Worm (Caenorhabditis elegans): ENCODE data around the gene ckk-1.
A peak's percentile ranks its signal among the peaks of the same experiment; 100 is the strongest.

The ckk-1 gene

ce11 chrIII:5591668-5592149 lies 43.6 kb upstream of the ckk-1 start, which contains the start of the genes ddx-15 and ucr-1 (continued):
- no peak for TF ChIP-seq T26A5.8 (tag; optimal IDR thresholded peaks at IDR 0.05)
- no peak for TF ChIP-seq zfh-2 (GFP tag; conservative IDR thresholded peaks at IDR 0.05)
- no peak for TF ChIP-seq tbx-9 (tag; optimal IDR thresholded peaks at IDR 0.05; ENCODE audit: borderline replicate concordance)
- no peak for TF ChIP-seq lsy-27 (tag; optimal IDR thresholded peaks at IDR 0.05; ENCODE audit: borderline replicate concordance, insufficient read depth)
- no peak for TF ChIP-seq ztf-3 (GFP tag; optimal IDR thresholded peaks at IDR 0.05)
- TF ChIP-seq cebp-2 (GFP tag; IDR thresholded peaks at IDR 0.05): no peak
- TF ChIP-seq aptf-3 (GFP tag; IDR thresholded peaks at IDR 0.05): no peak
- TF ChIP-seq pha-4 (tag; optimal IDR thresholded peaks at IDR 0.05): no peak
- no peak for TF ChIP-seq sea-2 (GFP tag; IDR thresholded peaks at IDR 0.05)

- TF ChIP-seq Y56A3A.18 (GFP tag; IDR thresholded peaks at IDR 0.05) (0 out of 2 replicates have a peak, but pooled peaks have one; percentile 35), ama-1 (optimal IDR thresholded peaks at IDR 0.05) (peak; percentile 48), ama-1 (GFP tag; optimal IDR thresholded peaks at IDR 0.05) (no peak), hrde-1 (tag; optimal IDR thresholded peaks at IDR 0.05; ENCODE audit: borderline replicate concordance) (peak; percentile 38), hmg-1.2 (GFP tag; IDR thresholded peaks at IDR 0.05) (peak; percentile 33; the same call in 1 of the 2 replicates), ceh-58 (GFP tag; IDR thresholded peaks at IDR 0.05) (no peak), madf-3 (GFP tag; IDR thresholded peaks at IDR 0.05) (peak; percentile 52; the same call in 1 of the 2 replicates), bed-1 (GFP tag; IDR thresholded peaks at IDR 0.05) (no peak), dox-1 (GFP tag; IDR thresholded peaks at IDR 0.05) (0 out of 2 replicates have a peak, but pooled peaks have one; percentile 4)
Observed at ce11 chrIII:5594350-5594749, 40.9 kb upstream of the ckk-1 start.

DNA sequence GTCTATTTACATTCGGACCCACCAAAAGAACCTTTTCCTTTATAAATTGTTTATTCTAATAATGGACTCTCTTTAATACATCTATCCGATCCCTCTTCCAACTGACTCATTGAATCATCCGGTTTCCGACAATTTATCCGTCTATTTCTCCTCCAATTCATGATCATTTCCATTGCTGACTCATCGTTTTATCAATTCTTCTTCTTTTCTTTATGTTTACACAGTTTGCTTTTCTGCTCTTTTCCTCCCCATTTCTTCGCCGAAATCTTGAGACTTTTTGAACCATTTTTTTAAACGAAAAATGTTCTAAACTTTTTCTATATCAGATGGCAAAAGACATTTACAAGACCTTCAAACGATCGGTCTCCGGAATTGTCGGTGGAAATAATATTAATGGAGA lies 39.8 kb upstream of the ckk-1 start, which contains the start of gene ced-6:
TSS of gene ced-6 (plus strand) at position 327 of the 400 bp plus-strand sequence.
- TF ChIP-seq B0261.1 (tag; optimal IDR thresholded peaks at IDR 0.05): no peak
- no peak for TF ChIP-seq lag-1 (GFP tag; IDR thresholded peaks at IDR 0.05)
- TF ChIP-seq lir-1 (GFP tag; conservative IDR thresholded peaks at IDR 0.05): no peak
- no peak for TF ChIP-seq K12H6.12 (tag; optimal IDR thresholded peaks at IDR 0.05)
- TF ChIP-seq Y95B8A.8 (GFP tag; IDR thresholded peaks at IDR 0.05): no peak
- TF ChIP-seq madf-10 (tag; optimal IDR thresholded peaks at IDR 0.05): no peak

ce11 chrIII:5599958-5600357 lies 35.3 kb upstream of the ckk-1 start, which contains the start of gene wdr-37:
wdr-37 (minus strand) TSS chrIII:5600058.
- no peak for TF ChIP-seq nfyb-1 (GFP tag; IDR thresholded peaks at IDR 0.05)
- no peak for TF ChIP-seq sptf-2 (GFP tag; optimal IDR thresholded peaks at IDR 0.05)
- no peak for TF ChIP-seq ztf-28 (GFP tag; IDR thresholded peaks at IDR 0.05)
- no peak for TF ChIP-seq aptf-3 (GFP tag; IDR thresholded peaks at IDR 0.05)
- TF ChIP-seq hrde-1 (tag; optimal IDR thresholded peaks at IDR 0.05; ENCODE audit: borderline replicate concordance): no peak
- TF ChIP-seq ekl-4 (GFP tag; IDR thresholded peaks at IDR 0.05): no peak; the same call in 1 of the 2 replicates
- TF ChIP-seq rec-8 (tag; optimal IDR thresholded peaks at IDR 0.05): no peak
- no peak for TF ChIP-seq unc-62 (GFP tag; optimal IDR thresholded peaks at IDR 0.05)
- no peak for TF ChIP-seq nfya-2 (GFP tag; IDR thresholded peaks at IDR 0.05)
- TF ChIP-seq madf-8 (GFP tag; conservative IDR thresholded peaks at IDR 0.05): no peak
- TF ChIP-seq Y53G8AR.9 (GFP tag; conservative IDR thresholded peaks at IDR 0.05): no peak

DNA sequence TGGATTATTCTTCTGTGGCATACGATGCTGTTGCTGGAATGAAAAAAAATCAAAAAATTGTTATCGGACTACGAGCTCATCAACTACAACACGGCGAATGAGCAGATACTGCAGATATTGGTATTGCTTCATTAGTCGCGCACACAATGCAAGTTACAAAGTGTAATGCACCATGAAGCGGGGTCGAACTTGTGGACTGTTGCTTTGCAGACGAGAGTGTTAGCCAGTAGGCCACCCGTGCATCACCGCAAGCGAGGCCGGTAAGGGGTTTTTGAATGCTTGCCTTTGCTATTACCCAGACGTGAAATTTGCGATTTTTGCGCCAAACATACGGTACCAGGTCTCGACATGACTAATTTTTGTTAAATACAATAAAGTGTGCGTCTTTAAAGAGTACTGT lies 33.3 kb upstream of the ckk-1 start:
- TF ChIP-seq ceh-27 (GFP tag; optimal IDR thresholded peaks at IDR 0.05) (peak; percentile 82), repo-1 (tag; optimal IDR thresholded peaks at IDR 0.05) (peak; percentile 88), rpc-1 (optimal IDR thresholded peaks at IDR 0.05) (peak; percentile 77), rpc-1 (tag; optimal IDR thresholded peaks at IDR 0.05) (peak; percentile 89), hmg-20 (GFP tag; IDR thresholded peaks at IDR 0.05) (peak; percentile 77; the same call in 1 of the 2 replicates), somi-1 (GFP tag; optimal IDR thresholded peaks at IDR 0.05) (peak; percentile 76), ceh-91 (GFP tag; IDR thresholded peaks at IDR 0.05) (peak; percentile 47), pha-4 (tag; optimal IDR thresholded peaks at IDR 0.05) (no peak), nfya-1 (tag; optimal IDR thresholded peaks at IDR 0.05; ENCODE audit: borderline replicate concordance, insufficient read depth) (no peak), nhr-80 (tag; optimal IDR thresholded peaks at IDR 0.05) (peak; percentile 50), snpc-3.4 (tag; optimal IDR thresholded peaks at IDR 0.05) (peak; percentile 72), tlf-1 (GFP tag; optimal IDR thresholded peaks at IDR 0.05) (peak; percentile 74)
